Worm (Caenorhabditis elegans): ENCODE data around the gene cup-4.

Gene cup-4

ce11 chrIII:7866189-7866588 is at the start of gene cup-4:
cup-4 (plus strand) TSS chrIII:7866489.
- TF ChIP-seq attf-4 (tag; optimal IDR thresholded peaks at IDR 0.05) (no peak), nhr-6 (tag; optimal IDR thresholded peaks at IDR 0.05) (no peak), dmd-8 (GFP tag; IDR thresholded peaks at IDR 0.05) (no peak), zip-11 (GFP tag; IDR thresholded peaks at IDR 0.05) (no peak), daf-12 (tag; optimal IDR thresholded peaks at IDR 0.05) (no peak), ZK546.5 (tag; optimal IDR thresholded peaks at IDR 0.05) (no peak), vab-7 (GFP tag; IDR thresholded peaks at IDR 0.05) (no peak), lin-13 (GFP tag; optimal IDR thresholded peaks at IDR 0.05) (no peak), zfp-3 (GFP tag; conservative IDR thresholded peaks at IDR 0.05) (no peak), F49E8.2 (tag; optimal IDR thresholded peaks at IDR 0.05; ENCODE audit: borderline replicate concordance) (no peak), ceh-82 (tag; optimal IDR thresholded peaks at IDR 0.05) (no peak), ztf-7 (tag; optimal IDR thresholded peaks at IDR 0.05) (no peak), aly-2 (tag; optimal IDR thresholded peaks at IDR 0.05) (no peak), nhr-111 (GFP tag; optimal IDR thresholded peaks at IDR 0.05) (no peak), T26A8.4 (GFP tag; IDR thresholded peaks at IDR 0.05) (no peak), nhr-42 (GFP tag; IDR thresholded peaks at IDR 0.05) (no peak), aha-1 (tag) (no peak), lim-7 (GFP tag; IDR thresholded peaks at IDR 0.05) (no peak), nhr-25 (tag; optimal IDR thresholded peaks at IDR 0.05; ENCODE audit: borderline replicate concordance, insufficient read depth) (no peak), D1046.2 (GFP tag; IDR thresholded peaks at IDR 0.05) (no peak)

ce11 chrIII:7818965-7819364 is 47.3 kb upstream of the cup-4 start:
- TF ChIP-seq ceh-44 (GFP tag; IDR thresholded peaks at IDR 0.05) (no peak), nhr-28 (tag; optimal IDR thresholded peaks at IDR 0.05) (no peak), nhr-76 (tag; optimal IDR thresholded peaks at IDR 0.05) (no peak), ztf-7 (tag; optimal IDR thresholded peaks at IDR 0.05) (no peak)

ce11 chrIII:7819866-7820265 is 46.4 kb upstream of the cup-4 start:
- no peak for TF ChIP-seq zag-1 (tag; optimal IDR thresholded peaks at IDR 0.05)
- TF ChIP-seq nhr-6 (tag; optimal IDR thresholded peaks at IDR 0.05), result no peak
- TF ChIP-seq unc-62 (GFP tag; optimal IDR thresholded peaks at IDR 0.05 in 1 of 2), result peak in 1 of 2 experiments; percentile 5
- TF ChIP-seq unc-62 (tag; optimal IDR thresholded peaks at IDR 0.05), result no peak
- TF ChIP-seq ceh-20 (GFP tag; IDR thresholded peaks at IDR 0.05), result no peak
- no peak for TF ChIP-seq ztf-7 (tag; optimal IDR thresholded peaks at IDR 0.05)
- no peak for TF ChIP-seq T20F7.1 (GFP tag; optimal IDR thresholded peaks at IDR 0.05)
- TF ChIP-seq jun-1 (tag; optimal IDR thresholded peaks at IDR 0.05), result no peak
- no peak for TF ChIP-seq dmd-6 (GFP tag; IDR thresholded peaks at IDR 0.05)
- no peak for TF ChIP-seq duxl-1 (tag; optimal IDR thresholded peaks at IDR 0.05; ENCODE audit: poor library complexity)
- TF ChIP-seq egl-27 (tag; optimal IDR thresholded peaks at IDR 0.05), result no peak
- no peak for TF ChIP-seq mxl-2 (GFP tag; conservative IDR thresholded peaks at IDR 0.05)
- TF ChIP-seq aha-1 (tag), result peak; percentile 18
- TF ChIP-seq gei-8 (GFP tag; optimal IDR thresholded peaks at IDR 0.05), result no peak

ce11 chrIII:7821130-7821529 is 45.2 kb upstream of the cup-4 start:
- TF ChIP-seq lin-38 (GFP tag; IDR thresholded peaks at IDR 0.05) (peak; percentile 15; the same call in 1 of the 2 replicates), dmd-8 (GFP tag; IDR thresholded peaks at IDR 0.05) (0 out of 2 replicates have a peak, but pooled peaks have one; percentile 62), lim-7 (GFP tag; IDR thresholded peaks at IDR 0.05) (peak; percentile 59; the same call in 1 of the 2 replicates)

- TF ChIP-seq nhr-25 (tag; optimal IDR thresholded peaks at IDR 0.05; ENCODE audit: borderline replicate concordance, insufficient read depth), result no peak
These were observed 43.0 kb upstream of the cup-4 start for ce11 chrIII:7823285-7823684.
